Worm (Caenorhabditis elegans): ENCODE measurements around the gene str-43.

str-43 gene

DNA sequence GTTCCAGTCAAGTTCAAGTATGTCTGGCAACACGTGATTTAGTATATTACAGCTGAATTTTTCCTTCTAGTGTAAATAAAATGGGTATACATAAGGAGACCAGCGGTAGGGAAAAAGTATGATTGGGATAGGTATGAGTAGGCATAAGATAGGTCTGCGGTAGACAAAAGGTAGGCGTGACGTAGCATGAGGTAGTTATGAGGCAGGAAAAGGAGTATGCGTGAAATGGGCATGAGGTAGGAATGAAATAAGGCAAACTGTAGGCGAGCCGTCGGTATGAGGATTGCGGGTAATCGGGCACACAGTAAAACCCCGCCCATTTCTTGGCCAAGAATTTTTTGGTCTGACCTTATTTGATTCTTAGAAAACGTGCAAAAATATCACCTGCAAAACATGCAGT is 30.5 kb downstream of the str-43 start:
- TF ChIP-seq ztf-29 (GFP tag; IDR thresholded peaks at IDR 0.05) (no peak), med-1 (GFP tag; optimal IDR thresholded peaks at IDR 0.05; ENCODE audit: insufficient read depth) (no peak), flt-1 (GFP tag; IDR thresholded peaks at IDR 0.05) (no peak), T22C8.4 (GFP tag; IDR thresholded peaks at IDR 0.05) (no peak), klf-2 (GFP tag; conservative IDR thresholded peaks at IDR 0.05) (no peak), ref-1 (GFP tag; conservative IDR thresholded peaks at IDR 0.05) (no peak), ztf-23 (GFP tag; IDR thresholded peaks at IDR 0.05) (no peak), cog-1 (tag; optimal IDR thresholded peaks at IDR 0.05) (no peak)

- TF ChIP-seq klf-2 (GFP tag; conservative IDR thresholded peaks at IDR 0.05), result no peak
- no peak for TF ChIP-seq ztf-23 (GFP tag; IDR thresholded peaks at IDR 0.05)
- no peak for TF ChIP-seq med-1 (GFP tag; optimal IDR thresholded peaks at IDR 0.05; ENCODE audit: insufficient read depth)
- TF ChIP-seq ref-1 (GFP tag; conservative IDR thresholded peaks at IDR 0.05), result no peak
- no peak for TF ChIP-seq T22C8.4 (GFP tag; IDR thresholded peaks at IDR 0.05)
- no peak for TF ChIP-seq tab-1 (GFP tag; IDR thresholded peaks at IDR 0.05)
- no peak for TF ChIP-seq flt-1 (GFP tag; IDR thresholded peaks at IDR 0.05)
- no peak for TF ChIP-seq ztf-29 (GFP tag; IDR thresholded peaks at IDR 0.05)
- TF ChIP-seq cog-1 (tag; optimal IDR thresholded peaks at IDR 0.05), result no peak
These were observed 32.4 kb downstream of the str-43 start, which contains the start of gene Y6E2A.7 for ce11 chrV:15719570-15719969. Gene Y6E2A.7 (plus strand): TSS chrV:15719870.

ce11 chrV:15718562-15718961 is 33.4 kb downstream of the str-43 start, which contains the start of gene Y6E2A.5:
Gene Y6E2A.5 (minus strand): TSS chrV:15718662.
- TF ChIP-seq T22C8.4 (GFP tag; IDR thresholded peaks at IDR 0.05), result no peak
- TF ChIP-seq cog-1 (tag; optimal IDR thresholded peaks at IDR 0.05), result no peak
- no peak for TF ChIP-seq klf-2 (GFP tag; conservative IDR thresholded peaks at IDR 0.05)
- no peak for TF ChIP-seq ref-1 (GFP tag; conservative IDR thresholded peaks at IDR 0.05)
- TF ChIP-seq flt-1 (GFP tag; IDR thresholded peaks at IDR 0.05), result no peak
- no peak for TF ChIP-seq ztf-29 (GFP tag; IDR thresholded peaks at IDR 0.05)
- TF ChIP-seq tab-1 (GFP tag; IDR thresholded peaks at IDR 0.05), result no peak
- TF ChIP-seq ztf-23 (GFP tag; IDR thresholded peaks at IDR 0.05), result no peak
- no peak for TF ChIP-seq med-1 (GFP tag; optimal IDR thresholded peaks at IDR 0.05; ENCODE audit: insufficient read depth)

DNA sequence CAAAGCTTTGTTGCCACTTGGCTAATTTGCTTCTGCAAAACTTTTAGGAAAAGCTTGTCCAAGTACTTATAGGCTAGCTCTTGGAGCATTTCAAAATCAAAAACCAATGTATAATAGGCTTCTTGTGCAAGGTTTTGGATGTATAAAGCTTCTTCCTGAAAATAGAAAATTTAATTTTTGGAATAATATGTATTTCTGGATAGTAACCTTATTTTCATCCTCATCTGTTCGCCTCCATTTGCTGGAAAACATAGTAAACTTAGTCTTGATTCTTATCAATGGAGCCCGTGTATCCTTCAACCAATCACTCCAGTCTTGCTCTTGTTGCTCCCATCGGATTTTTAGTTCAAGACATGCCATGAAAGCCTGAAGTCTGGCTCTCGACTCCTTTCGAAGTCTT is 35.3 kb downstream of the str-43 start, which contains the start of gene Y6E2A.4:
Gene Y6E2A.4, minus strand, starts transcription at position 101 of the 400 bp plus-strand sequence.
- TF ChIP-seq ztf-23 (GFP tag; IDR thresholded peaks at IDR 0.05) (no peak), ztf-29 (GFP tag; IDR thresholded peaks at IDR 0.05) (no peak), klf-2 (GFP tag; conservative IDR thresholded peaks at IDR 0.05) (no peak), med-1 (GFP tag; optimal IDR thresholded peaks at IDR 0.05; ENCODE audit: insufficient read depth) (no peak)

DNA sequence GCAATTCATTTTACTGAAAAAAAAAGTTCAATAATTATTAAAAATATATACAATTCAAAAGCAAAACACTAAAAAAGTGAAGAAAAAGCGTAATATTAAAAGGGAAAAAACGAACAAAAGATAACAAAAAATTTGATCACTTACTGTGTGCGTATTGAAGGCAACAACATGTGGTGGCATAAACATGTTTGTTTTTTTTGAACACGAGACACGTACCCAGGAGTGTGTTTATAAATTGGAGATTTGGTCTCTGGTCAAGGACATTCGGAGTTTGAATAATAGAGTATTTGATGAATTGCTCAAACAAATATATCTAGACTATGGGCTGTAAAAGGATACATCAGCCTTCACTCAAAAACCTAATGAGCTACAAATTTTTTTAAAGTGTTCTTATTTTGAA is 36.3 kb downstream of the str-43 start:
- TF ChIP-seq tab-1 (GFP tag; IDR thresholded peaks at IDR 0.05) (no peak), cog-1 (tag; optimal IDR thresholded peaks at IDR 0.05) (no peak), T22C8.4 (GFP tag; IDR thresholded peaks at IDR 0.05) (no peak), ztf-23 (GFP tag; IDR thresholded peaks at IDR 0.05) (no peak), med-1 (GFP tag; optimal IDR thresholded peaks at IDR 0.05; ENCODE audit: insufficient read depth) (no peak), ref-1 (GFP tag; conservative IDR thresholded peaks at IDR 0.05) (no peak), ztf-29 (GFP tag; IDR thresholded peaks at IDR 0.05) (no peak), flt-1 (GFP tag; IDR thresholded peaks at IDR 0.05) (no peak), klf-2 (GFP tag; conservative IDR thresholded peaks at IDR 0.05) (no peak)

- TF ChIP-seq ztf-23 (GFP tag; IDR thresholded peaks at IDR 0.05), result no peak
- TF ChIP-seq T22C8.4 (GFP tag; IDR thresholded peaks at IDR 0.05), result no peak
- TF ChIP-seq med-1 (GFP tag; optimal IDR thresholded peaks at IDR 0.05; ENCODE audit: insufficient read depth), result no peak
- TF ChIP-seq klf-2 (GFP tag; conservative IDR thresholded peaks at IDR 0.05), result no peak
- TF ChIP-seq ztf-29 (GFP tag; IDR thresholded peaks at IDR 0.05), result no peak
- no peak for TF ChIP-seq cog-1 (tag; optimal IDR thresholded peaks at IDR 0.05)
- no peak for TF ChIP-seq ref-1 (GFP tag; conservative IDR thresholded peaks at IDR 0.05)
- no peak for TF ChIP-seq flt-1 (GFP tag; IDR thresholded peaks at IDR 0.05)
- TF ChIP-seq tab-1 (GFP tag; IDR thresholded peaks at IDR 0.05), result no peak
These were observed 39.6 kb downstream of the str-43 start for ce11 chrV:15712385-15712784.

ce11 chrV:15711898-15712297 is 40.1 kb downstream of the str-43 start, which contains the start of gene str-101:
Gene str-101 (minus strand): TSS chrV:15711998.
- TF ChIP-seq flt-1 (GFP tag; IDR thresholded peaks at IDR 0.05) (no peak), ztf-29 (GFP tag; IDR thresholded peaks at IDR 0.05) (no peak), med-1 (GFP tag; optimal IDR thresholded peaks at IDR 0.05; ENCODE audit: insufficient read depth) (no peak), ztf-23 (GFP tag; IDR thresholded peaks at IDR 0.05) (no peak), cog-1 (tag; optimal IDR thresholded peaks at IDR 0.05) (no peak), ref-1 (GFP tag; conservative IDR thresholded peaks at IDR 0.05) (no peak), tab-1 (GFP tag; IDR thresholded peaks at IDR 0.05) (no peak), klf-2 (GFP tag; conservative IDR thresholded peaks at IDR 0.05) (no peak), T22C8.4 (GFP tag; IDR thresholded peaks at IDR 0.05) (no peak)

ce11 chrV:15710401-15710800 is 41.5 kb downstream of the str-43 start, which contains the start of gene Y6E2A.1:
Gene Y6E2A.1 (minus strand): TSS chrV:15710501.
- TF ChIP-seq flt-1 (GFP tag; IDR thresholded peaks at IDR 0.05), result no peak

DNA sequence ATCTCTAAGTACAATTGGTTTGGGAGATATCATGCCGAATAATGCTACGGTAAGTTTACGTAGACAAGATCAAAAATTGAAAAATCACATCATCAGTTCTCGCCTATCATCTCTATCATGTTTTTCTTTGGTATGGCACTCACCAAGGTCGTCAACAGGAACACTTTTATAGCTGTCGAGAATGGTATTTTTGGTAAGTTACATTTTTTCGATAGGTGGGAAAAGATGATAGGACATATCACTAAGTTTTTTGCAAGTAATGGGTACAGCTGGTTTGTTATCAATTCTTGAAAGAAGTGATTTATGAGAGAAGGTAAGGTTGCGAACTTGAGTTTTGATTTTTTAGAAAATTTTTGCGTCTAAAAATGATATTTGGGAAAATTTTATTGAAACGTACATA is 44.0 kb downstream of the str-43 start:
- no peak for TF ChIP-seq ref-1 (GFP tag; conservative IDR thresholded peaks at IDR 0.05)
- TF ChIP-seq klf-2 (GFP tag; conservative IDR thresholded peaks at IDR 0.05), result no peak
- TF ChIP-seq flt-1 (GFP tag; IDR thresholded peaks at IDR 0.05), result no peak
- TF ChIP-seq cog-1 (tag; optimal IDR thresholded peaks at IDR 0.05), result no peak
- TF ChIP-seq ztf-23 (GFP tag; IDR thresholded peaks at IDR 0.05), result no peak
- no peak for TF ChIP-seq tab-1 (GFP tag; IDR thresholded peaks at IDR 0.05)

DNA sequence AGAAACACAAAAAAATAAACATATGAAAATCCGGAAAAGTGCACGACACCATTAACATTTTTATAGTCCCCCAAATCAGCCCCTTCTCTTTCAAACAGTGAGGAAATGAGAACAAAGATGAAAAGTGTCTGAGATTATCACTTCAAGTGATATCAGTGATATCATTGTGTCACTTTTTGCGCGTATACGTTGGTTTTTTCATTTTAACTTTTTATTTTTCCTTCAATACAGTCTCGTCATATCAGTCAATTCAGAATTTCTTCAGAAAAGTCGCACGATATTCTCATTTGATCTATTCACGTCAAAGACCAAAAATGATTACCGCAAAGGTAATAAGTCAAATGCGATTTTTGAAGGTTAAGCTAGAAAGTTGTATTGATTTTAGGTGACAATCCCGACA is 47.2 kb downstream of the str-43 start, which contains the start of gene twk-34:
Gene twk-34, plus strand, starts transcription at position 216 of the 400 bp plus-strand sequence.
- TF ChIP-seq cog-1 (tag; optimal IDR thresholded peaks at IDR 0.05) (no peak), med-1 (GFP tag; optimal IDR thresholded peaks at IDR 0.05; ENCODE audit: insufficient read depth) (no peak), klf-2 (GFP tag; conservative IDR thresholded peaks at IDR 0.05) (no peak)
